Worm (Caenorhabditis elegans): ENCODE data around the gene srh-113.

DNA sequence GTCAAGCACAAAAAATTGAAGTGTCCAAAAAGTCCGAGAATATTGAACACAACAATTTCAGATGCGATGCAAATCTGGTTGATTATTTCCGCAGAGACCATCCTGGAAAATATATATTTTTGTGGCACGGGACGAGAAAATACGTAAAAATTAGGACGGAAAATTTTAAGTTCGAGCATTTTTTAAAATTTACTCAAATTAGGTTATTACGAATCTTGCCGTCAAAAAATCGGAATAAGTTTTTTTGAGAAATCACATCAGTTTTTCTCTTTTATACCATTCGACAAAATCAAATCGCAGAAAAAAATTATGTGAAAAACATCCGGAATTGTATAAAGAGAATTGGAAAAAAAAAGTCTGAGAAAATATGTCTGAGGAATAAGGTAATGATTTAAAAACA is 34.9 kb upstream of the srh-113 start, which contains the start of gene srsx-1:
- TF ChIP-seq mab-5 (tag; optimal IDR thresholded peaks at IDR 0.05) = no peak
- no peak for TF ChIP-seq cnd-1 (tag; optimal IDR thresholded peaks at IDR 0.05)
- TF ChIP-seq ces-1 (GFP tag; optimal IDR thresholded peaks at IDR 0.05) = no peak
- no peak for TF ChIP-seq elt-3 (tag; optimal IDR thresholded peaks at IDR 0.05)
- TF ChIP-seq unc-62 (GFP tag; optimal IDR thresholded peaks at IDR 0.05) = no peak
- TF ChIP-seq lin-13 (tag; optimal IDR thresholded peaks at IDR 0.05) = no peak
- no peak for TF ChIP-seq pha-4 (tag; optimal IDR thresholded peaks at IDR 0.05)
- no peak for TF ChIP-seq ztf-11 (tag; optimal IDR thresholded peaks at IDR 0.05)
- no peak for TF ChIP-seq nhr-28 (tag; optimal IDR thresholded peaks at IDR 0.05)
- no peak for TF ChIP-seq blmp-1 (tag; optimal IDR thresholded peaks at IDR 0.05)

Measured in whole organism, mixed stage, embryonic.